Worm (Caenorhabditis elegans) whole organism, L1 larva: ENCODE measurements around the gene F14D7.1.
A peak's percentile ranks its signal among the peaks of the same experiment; 100 is the strongest.

Experiments used
- aly-2 ChIP-seq: fragments of 150-350 bp; optimal IDR thresholded peaks from 2 replicates; lab custom pipeline; 2014; ENCODE audit warnings: missing biosample characterization, missing genetic modification characterization
- ama-1 ChIP-seq: fragments of 150-350 bp; optimal IDR thresholded peaks from 2 replicates; lab custom pipeline; 2014
- blmp-1 ChIP-seq: fragments of 150-350 bp; optimal IDR thresholded peaks from 2 replicates; lab custom pipeline; 2014; ENCODE audit warnings: missing biosample characterization, missing genetic modification characterization
- ceh-82 ChIP-seq, 3 experiments: fragments of 150-350 bp in 1 of 3; sonication (generic microtip) in 2 of 3; optimal IDR thresholded peaks; 2 replicates each; lab custom pipeline; 2014 to 2017; ENCODE audit warnings: missing biosample characterization in 3 of 3, missing genetic modification characterization in 3 of 3
- ceh-88 ChIP-seq: fragments of 200-800 bp; sonication (Bioruptor generic); IDR thresholded peaks from 2 replicates; pipeline ENCODE4 v1.3.6; 2022; ENCODE audit warnings: missing genetic modification characterization, missing compliant biosample characterization
- ceh-90 ChIP-seq: sonication (generic microtip); optimal IDR thresholded peaks from 2 replicates; lab custom pipeline; 2016; ENCODE audit warnings: missing genetic modification characterization, missing compliant biosample characterization
- egl-27 ChIP-seq, 2 experiments: fragments of 150-350 bp in 1 of 2; sonication (generic microtip); optimal IDR thresholded peaks; 3 replicates each; lab custom pipeline; 2017 to 2018; ENCODE audit warnings: missing biosample characterization in 2 of 2, missing genetic modification characterization in 2 of 2, missing genetic modification reagents in 2 of 2
- ets-5 ChIP-seq: fragments of 200-800 bp; sonication (Bioruptor generic); IDR thresholded peaks from 2 replicates; pipeline ENCODE4 v1.3.6; 2022; ENCODE audit warnings: missing genetic modification characterization, missing compliant biosample characterization
- fkh-8 ChIP-seq: sonication (generic microtip); optimal IDR thresholded peaks from 2 replicates; lab custom pipeline; 2016; ENCODE audit warnings: mild to moderate bottlenecking, missing genetic modification characterization, missing compliant biosample characterization
- grh-1 ChIP-seq: fragments of 200-800 bp; sonication (Bioruptor generic); IDR thresholded peaks from 2 replicates; pipeline ENCODE4 v1.3.6; 2022; ENCODE audit warnings: missing genetic modification reagents, missing genetic modification characterization, missing compliant biosample characterization
- hlh-17 ChIP-seq: fragments of 200-800 bp; sonication (Bioruptor generic); optimal IDR thresholded peaks from 2 replicates; lab custom pipeline; 2018; ENCODE audit warnings: missing genetic modification characterization, mild to moderate bottlenecking, missing compliant biosample characterization, moderate library complexity, borderline replicate concordance
- isw-1 ChIP-seq: fragments of 200-800 bp; sonication (Bioruptor generic); IDR thresholded peaks from 2 replicates; pipeline ENCODE4 v1.3.6; 2022; ENCODE audit warnings: missing genetic modification characterization, missing compliant biosample characterization
- lin-14 ChIP-seq: fragments of 200-800 bp; sonication (Bioruptor generic); optimal IDR thresholded peaks from 2 replicates; lab custom pipeline; 2018; ENCODE audit warnings: mild to moderate bottlenecking, missing genetic modification characterization, moderate library complexity, missing compliant biosample characterization
- lin-15B ChIP-seq: fragments of 150-350 bp; sonication (generic microtip); optimal IDR thresholded peaks from 3 replicates; lab custom pipeline; 2014; ENCODE audit warnings: missing biosample characterization, missing genetic modification characterization
- mab-9 ChIP-seq: fragments of 200-800 bp; sonication (Bioruptor generic); IDR thresholded peaks from 2 replicates; pipeline ENCODE4 v1.3.6; 2022; ENCODE audit warnings: missing genetic modification reagents, missing genetic modification characterization, missing compliant biosample characterization
- mdl-1 ChIP-seq, 2 experiments: fragments of 150-350 bp; optimal IDR thresholded peaks; 2 replicates each; lab custom pipeline; 2014 to 2017; ENCODE audit warnings: missing biosample characterization in 2 of 2, missing genetic modification characterization in 2 of 2, inconsistent platforms in 1 of 2
- nhr-20 ChIP-seq: sonication (generic microtip); optimal IDR thresholded peaks from 2 replicates; lab custom pipeline; 2016; ENCODE audit warnings: mild to moderate bottlenecking, missing genetic modification characterization, missing compliant biosample characterization
- nhr-28 ChIP-seq: fragments of 150-350 bp; optimal IDR thresholded peaks from 2 replicates; lab custom pipeline; 2014; ENCODE audit warnings: missing biosample characterization, missing genetic modification characterization
- nhr-71 ChIP-seq: sonication (generic microtip); optimal IDR thresholded peaks from 2 replicates; lab custom pipeline; 2016; ENCODE audit warnings: mild to moderate bottlenecking, missing genetic modification characterization, moderate library complexity, missing compliant biosample characterization
- nhr-84 ChIP-seq: sonication (generic microtip); optimal IDR thresholded peaks from 2 replicates; lab custom pipeline; 2017; ENCODE audit warnings: missing biosample characterization, missing genetic modification characterization
- nhr-90 ChIP-seq: sonication (generic microtip); optimal IDR thresholded peaks from 2 replicates; lab custom pipeline; 2016; ENCODE audit warnings: mild to moderate bottlenecking, missing genetic modification characterization, missing compliant biosample characterization; ENCODE audit not compliant: poor library complexity
- pag-3 ChIP-seq: sonication (generic microtip); optimal IDR thresholded peaks from 2 replicates; lab custom pipeline; 2017; ENCODE audit warnings: missing genetic modification characterization, mild to moderate bottlenecking, missing compliant biosample characterization, antibody characterized with exemption, borderline replicate concordance; ENCODE audit not compliant: insufficient read depth
- pax-3 ChIP-seq: fragments of 200-800 bp; sonication (Bioruptor generic); optimal IDR thresholded peaks from 2 replicates; lab custom pipeline; 2018; ENCODE audit warnings: mild to moderate bottlenecking, missing genetic modification characterization, moderate library complexity, missing compliant biosample characterization
- skn-1 ChIP-seq: fragments of 150-350 bp; optimal IDR thresholded peaks from 2 replicates; lab custom pipeline; 2014; ENCODE audit warnings: missing biosample characterization, missing genetic modification characterization
- snpc-4 ChIP-seq: fragments of 150-350 bp; optimal IDR thresholded peaks from 2 replicates; lab custom pipeline; 2014; ENCODE audit warnings: missing biosample characterization, missing genetic modification characterization
- snu-23 ChIP-seq: sonication (generic microtip); optimal IDR thresholded peaks from 2 replicates; lab custom pipeline; 2016; ENCODE audit warnings: missing genetic modification characterization, missing compliant biosample characterization
- sox-4 ChIP-seq: sonication (generic microtip); optimal IDR thresholded peaks from 2 replicates; lab custom pipeline; 2016; ENCODE audit warnings: missing genetic modification characterization, missing compliant biosample characterization
- swsn-7 ChIP-seq: sonication (generic microtip); optimal IDR thresholded peaks from 2 replicates; lab custom pipeline; 2016; ENCODE audit warnings: missing genetic modification characterization, missing compliant biosample characterization
- tbx-2 ChIP-seq: sonication (generic microtip); optimal IDR thresholded peaks from 2 replicates; lab custom pipeline; 2016; ENCODE audit warnings: missing genetic modification characterization, missing compliant biosample characterization
- unc-62 ChIP-seq: fragments of 150-350 bp; optimal IDR thresholded peaks from 2 replicates; lab custom pipeline; 2014; ENCODE audit warnings: missing biosample characterization, missing genetic modification reagents, missing genetic modification characterization
- vab-15 ChIP-seq: sonication (generic microtip); optimal IDR thresholded peaks from 2 replicates; lab custom pipeline; 2017; ENCODE audit warnings: missing genotype, mild to moderate bottlenecking, missing genetic modification characterization, missing compliant biosample characterization
- zag-1 ChIP-seq: fragments of 150-350 bp; optimal IDR thresholded peaks from 2 replicates; lab custom pipeline; 2014; ENCODE audit warnings: missing biosample characterization, missing genetic modification characterization
- zip-4 ChIP-seq: fragments of 200-800 bp; sonication (Bioruptor generic); optimal IDR thresholded peaks from 2 replicates; lab custom pipeline; 2018; ENCODE audit warnings: mild to moderate bottlenecking, missing genetic modification characterization, moderate library complexity, missing compliant biosample characterization
- ztf-11 ChIP-seq, 2 experiments: sonication (generic microtip); optimal IDR thresholded peaks; 2 replicates each; lab custom pipeline; 2016 to 2017; ENCODE audit warnings: missing genetic modification characterization in 2 of 2, missing biosample characterization in 1 of 2, missing compliant biosample characterization in 1 of 2
- ztf-4 ChIP-seq: fragments of 150-350 bp; optimal IDR thresholded peaks from 2 replicates; lab custom pipeline; 2014; ENCODE audit warnings: missing biosample characterization, missing genetic modification characterization

F14D7.1 gene

DNA sequence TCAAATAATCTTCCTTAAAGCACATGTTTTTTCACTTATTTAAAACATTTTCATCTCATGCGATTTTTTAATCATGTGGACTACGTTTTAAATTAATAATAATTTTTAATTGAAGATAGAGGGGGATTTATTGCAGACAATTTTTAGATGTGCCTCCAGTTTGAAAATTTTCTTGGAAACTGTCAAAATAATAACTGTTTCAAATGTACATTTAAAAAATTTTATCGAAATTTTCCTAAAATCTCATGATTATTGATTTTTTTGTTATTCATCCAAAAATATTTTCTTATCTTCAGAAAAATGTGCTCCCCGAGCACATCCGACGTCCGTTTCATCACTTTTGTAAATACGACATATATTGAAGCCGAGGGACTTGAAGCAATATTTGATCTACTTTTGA is 32.5 kb downstream of the F14D7.1 start, which contains the start of gene sre-8:
Gene sre-8 (plus strand): TSS at position 301 of the 400 bp plus-strand sequence.
- TF ChIP-seq grh-1 (GFP tag; lab: Robert Waterston, UW) (no peak), sox-4 (tag; lab: Kevin White, UChicago) (no peak), ama-1 (lab: Kevin White, UChicago) (no peak), nhr-71 (tag; lab: Kevin White, UChicago) (no peak), mab-9 (GFP tag; lab: Robert Waterston, UW) (no peak), isw-1 (GFP tag; lab: Robert Waterston, UW) (no peak), ceh-82 (tag; optimal IDR thresholded peaks at IDR 0.05; lab: Kevin White, UChicago) (no peak), unc-62 (GFP tag; lab: Kevin White, UChicago) (no peak), zag-1 (tag; lab: Kevin White, UChicago) (no peak), ets-5 (GFP tag; lab: Robert Waterston, UW) (no peak)

DNA sequence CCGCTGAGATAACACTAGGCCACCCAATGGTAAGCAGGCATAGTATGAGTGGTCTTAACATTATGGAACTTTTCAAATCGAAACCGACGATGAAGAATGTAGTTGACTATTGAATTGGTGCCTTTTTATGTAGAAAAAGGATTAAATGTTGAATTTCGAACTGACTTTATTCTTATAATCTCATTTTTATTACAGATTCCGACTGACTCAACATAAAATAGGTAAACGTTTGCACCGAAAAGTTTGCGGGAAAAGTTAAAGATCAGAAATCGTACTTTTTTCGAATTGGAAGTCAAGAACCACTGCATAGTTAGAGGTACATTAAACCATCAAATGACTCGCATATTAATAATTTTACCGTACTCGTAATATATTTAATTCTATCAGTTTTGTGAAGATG is 35.0 kb downstream of the F14D7.1 start, which contains the start of gene K02E11.7:
Gene K02E11.7 (minus strand): TSS at position 101 of the 400 bp plus-strand sequence.
- no peak for TF ChIP-seq aly-2 (tag; lab: Kevin White, UChicago)
- peak; percentile 0 for TF ChIP-seq pax-3 (tag; lab: Kevin White, UChicago)

DNA sequence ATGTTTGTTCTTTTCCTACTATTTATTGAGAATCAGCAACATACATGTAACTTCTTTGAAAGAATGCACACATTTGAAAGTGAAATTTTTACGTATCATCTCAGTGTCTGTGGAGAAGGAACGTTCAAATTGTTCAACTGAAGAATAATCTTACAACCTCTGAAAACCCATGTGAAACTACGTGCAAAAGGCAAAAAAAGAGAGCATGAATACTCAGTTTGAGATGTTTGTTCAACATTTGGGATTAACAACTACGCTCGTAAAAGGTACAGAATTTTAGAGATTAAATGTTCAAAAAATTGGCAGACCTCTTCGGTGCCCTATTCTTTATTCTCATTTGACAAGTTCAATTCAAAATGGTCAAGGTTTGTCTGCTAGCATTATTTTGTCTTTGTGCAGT is 37.2 kb downstream of the F14D7.1 start, which contains the start of gene K02E11.5:
Gene K02E11.5 (plus strand): TSS at position 301 of the 400 bp plus-strand sequence.
- TF ChIP-seq swsn-7 (no peak), snu-23 (no peak), snpc-4 (no peak), pag-3 (tag; lab: Kevin White, UChicago) (no peak), ztf-11 (tag; optimal IDR thresholded peaks at IDR 0.05; lab: Kevin White, UChicago) (no peak), skn-1 (no peak), hlh-17 (GFP tag; lab: Kevin White, UChicago) (no peak), nhr-90 (tag; lab: Kevin White, UChicago) (no peak), mab-9 (GFP tag; lab: Robert Waterston, UW) (no peak), nhr-84 (no peak), nhr-28 (tag; lab: Kevin White, UChicago) (no peak), blmp-1 (tag; lab: Kevin White, UChicago) (no peak), tbx-2 (tag; lab: Kevin White, UChicago) (no peak), lin-15B (tag; lab: Kevin White, UChicago) (no peak), vab-15 (tag; lab: Kevin White, UChicago) (no peak), mdl-1 (tag; optimal IDR thresholded peaks at IDR 0.05; lab: Kevin White, UChicago) (no peak), ceh-90 (tag; lab: Kevin White, UChicago) (no peak), nhr-71 (tag; lab: Kevin White, UChicago) (no peak), egl-27 (tag; optimal IDR thresholded peaks at IDR 0.05; lab: Kevin White, UChicago) (no peak)

DNA sequence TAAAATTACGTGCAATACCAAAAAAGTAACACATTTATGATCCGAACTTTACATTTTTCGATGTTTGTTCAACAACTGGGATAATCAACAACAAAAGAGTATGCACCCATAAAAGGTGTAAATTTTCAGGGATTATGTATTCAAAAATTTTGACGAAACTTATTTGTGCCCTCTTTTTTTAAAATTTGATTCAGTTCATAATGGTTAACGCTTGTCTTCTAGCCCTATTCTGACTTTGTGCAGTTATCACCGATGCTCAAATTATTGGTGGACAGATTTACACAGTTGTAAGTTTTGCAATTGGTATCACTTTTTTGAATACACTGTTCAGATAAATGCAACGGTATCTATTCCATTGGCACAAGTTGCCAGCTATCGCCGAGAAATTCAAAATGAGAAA is 40.6 kb downstream of the F14D7.1 start, which contains the start of gene K02E11.6:
Gene K02E11.6 (plus strand): TSS at position 149 of the 400 bp plus-strand sequence.
- TF ChIP-seq zip-4 (no peak), ztf-11 (tag; optimal IDR thresholded peaks at IDR 0.05; lab: Kevin White, UChicago) (no peak), fkh-8 (tag; lab: Kevin White, UChicago) (no peak), nhr-20 (tag; lab: Kevin White, UChicago) (no peak), nhr-84 (no peak), ztf-4 (tag; lab: Kevin White, UChicago) (no peak), ceh-88 (GFP tag; lab: Robert Waterston, UW) (no peak), lin-14 (GFP tag; lab: Kevin White, UChicago) (no peak)
